Fruit fly (Drosophila melanogaster): ENCODE measurements around the gene bel.
A peak's percentile ranks its signal among the peaks of the same experiment; 100 is the strongest.

Gene bel

DNA sequence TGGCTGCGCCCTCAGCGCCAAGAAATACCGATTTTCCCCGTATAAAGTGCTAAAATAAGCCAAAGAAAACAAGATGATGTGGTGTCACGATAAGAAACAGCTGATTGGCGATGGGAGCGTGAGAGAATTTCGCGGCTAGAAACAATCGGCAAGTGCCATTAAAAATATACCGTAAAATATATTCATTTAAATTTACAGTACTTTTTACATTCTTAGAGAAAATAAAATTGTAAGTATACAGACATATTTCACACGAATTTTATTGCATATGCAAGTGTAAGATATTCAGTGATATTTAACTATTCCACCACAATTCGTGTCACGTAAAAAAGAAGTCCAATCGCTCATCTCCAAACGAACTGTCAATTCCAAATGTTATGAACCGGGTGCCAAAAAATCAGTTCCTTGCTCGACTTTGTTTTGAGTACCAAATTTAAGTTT lies 16.0 kb upstream of the bel start, which contains the start of the genes Unc50, CG11755 and CG8043 (continued):
- TF ChIP-seq lmd (GFP tag; IDR thresholded peaks at IDR 0.05) (peak; percentile 82), br (optimal IDR thresholded peaks at IDR 0.05) (no peak), CG14014 (GFP tag; IDR thresholded peaks at IDR 0.05) (peak; percentile 77), CG42726 (GFP tag; IDR thresholded peaks at IDR 0.05; ENCODE audit: partially characterized antibody) (peak; percentile 84; the same call in 1 of the 2 replicates), CG17328 (GFP tag; IDR thresholded peaks at IDR 0.05) (0 out of 2 replicates have a peak, but pooled peaks have one; percentile 7), Dip2 (GFP tag; IDR thresholded peaks at IDR 0.05) (no peak), Abd-B (GFP tag; optimal IDR thresholded peaks at IDR 0.05) (peak; percentile 83), Gug (GFP tag; IDR thresholded peaks at IDR 0.05) (peak; percentile 81; the same call in 2 of the 4 replicates), CG11504 (tag; optimal IDR thresholded peaks at IDR 0.05) (peak; percentile 80), HLH3B (GFP tag; IDR thresholded peaks at IDR 0.05) (peak; percentile 59; the same call in 1 of the 2 replicates), toy (GFP tag; IDR thresholded peaks at IDR 0.05) (no peak), CG33213 (GFP tag; optimal IDR thresholded peaks at IDR 0.05) (peak; percentile 59), CG6854 (GFP tag; optimal IDR thresholded peaks at IDR 0.05) (no peak), abd-A (tag; optimal IDR thresholded peaks at IDR 0.05) (no peak), Mad (GFP tag; optimal IDR thresholded peaks at IDR 0.05) (peak; percentile 76), en (GFP tag; optimal IDR thresholded peaks at IDR 0.05) (peak; percentile 8), CG2129 (GFP tag; IDR thresholded peaks at IDR 0.05; ENCODE audit: partially characterized antibody) (peak; percentile 99), CG18262 (tag; optimal IDR thresholded peaks at IDR 0.05) (peak; percentile 80), CG8388 (GFP tag; optimal IDR thresholded peaks at IDR 0.05) (peak; percentile 86), pan (optimal IDR thresholded peaks at IDR 0.05) (no peak), pan (GFP tag; optimal IDR thresholded peaks at IDR 0.05 in 1 of 2, IDR thresholded peaks at IDR 0.05 in 1 of 2) (peak in 1 of 2 experiments; percentile 56), slp2 (GFP tag; optimal IDR thresholded peaks at IDR 0.05) (peak; percentile 43), PHDP (tag; optimal IDR thresholded peaks at IDR 0.05) (no peak), HmgZ (tag; optimal IDR thresholded peaks at IDR 0.05) (peak; percentile 87), NC2β (GFP tag; optimal IDR thresholded peaks at IDR 0.05) (peak; percentile 48), ham (GFP tag; IDR thresholded peaks at IDR 0.05) (no peak), CG6689 (GFP tag; IDR thresholded peaks at IDR 0.05) (peak; percentile 74), CG16779 (GFP tag; IDR thresholded peaks at IDR 0.05) (no peak), CG17359 (tag; optimal IDR thresholded peaks at IDR 0.05) (peak; percentile 68), Optix (GFP tag; IDR thresholded peaks at IDR 0.05) (peak; percentile 45; the same call in 1 of the 3 replicates), pb (GFP tag; optimal IDR thresholded peaks at IDR 0.05) (peak; percentile 47), stc (GFP tag; IDR thresholded peaks at IDR 0.05) (no peak), CG15269 (tag; optimal IDR thresholded peaks at IDR 0.05) (no peak), vvl (GFP tag; IDR thresholded peaks at IDR 0.05) (peak; percentile 81), CG9932 (GFP tag; IDR thresholded peaks at IDR 0.05) (peak; percentile 95), CG16813 (GFP tag; IDR thresholded peaks at IDR 0.05; ENCODE audit: partially characterized antibody) (peak; percentile 99), phol (tag; optimal IDR thresholded peaks at IDR 0.05) (peak; percentile 88), gsb (GFP tag; IDR thresholded peaks at IDR 0.05) (no peak), sisA (GFP tag; IDR thresholded peaks at IDR 0.05) (peak; percentile 73), peb (GFP tag; IDR thresholded peaks at IDR 0.05) (peak; percentile 50), Ravus (GFP tag; IDR thresholded peaks at IDR 0.05) (peak; percentile 10; the same call in 1 of the 2 replicates), CG3281 (GFP tag; optimal IDR thresholded peaks at IDR 0.05) (peak; percentile 71), CG3838 (GFP tag; optimal IDR thresholded peaks at IDR 0.05) (peak; percentile 44), Camta (GFP tag; optimal IDR thresholded peaks at IDR 0.05) (peak; percentile 60), CG32767 (GFP tag; IDR thresholded peaks at IDR 0.05) (peak; percentile 32; the same call in 1 of the 2 replicates), Dek (tag; optimal IDR thresholded peaks at IDR 0.05) (peak; percentile 59), gfzf (GFP tag; optimal IDR thresholded peaks at IDR 0.05) (peak; percentile 85), NK7.1 (GFP tag; optimal IDR thresholded peaks at IDR 0.05) (peak; percentile 25), CG8765 (GFP tag; IDR thresholded peaks at IDR 0.05) (peak; percentile 50; the same call in 1 of the 2 replicates), Nf-YC (tag; optimal IDR thresholded peaks at IDR 0.05) (peak; percentile 71), chn (GFP tag; optimal IDR thresholded peaks at IDR 0.05) (peak; percentile 60), CG12236 (GFP tag; optimal IDR thresholded peaks at IDR 0.05) (peak; percentile 22)
